Fruit fly (Drosophila melanogaster): Measurements from ENCODE around the gene poe.

poe gene

DNA sequence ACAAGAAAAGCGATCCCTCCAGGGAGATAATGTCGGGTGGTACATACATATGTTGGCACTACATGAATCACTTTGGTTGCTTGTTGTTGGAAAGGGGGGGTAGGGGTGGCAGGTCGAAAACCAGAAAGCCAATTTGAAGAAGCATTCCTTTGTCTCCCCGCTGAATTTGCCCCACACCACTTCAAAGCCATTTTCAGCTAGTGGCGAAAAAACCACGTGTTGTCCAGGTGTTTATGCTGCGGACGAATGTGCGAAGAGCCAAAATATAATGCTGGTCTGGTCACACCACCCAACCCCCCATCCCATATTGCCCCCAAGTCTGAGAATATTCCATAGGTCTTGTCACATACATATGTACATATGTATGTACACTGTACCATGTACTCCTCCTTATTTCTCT lies 20.5 kb upstream of the poe start (continued):
- TF ChIP-seq crol (GFP tag; IDR thresholded peaks at IDR 0.05) (peak; percentile 73), CG12299 (tag; optimal IDR thresholded peaks at IDR 0.05) (no peak), usp (GFP tag; optimal IDR thresholded peaks at IDR 0.05) (no peak), CG12769 (tag; optimal IDR thresholded peaks at IDR 0.05) (peak; percentile 59), Opbp (GFP tag; IDR thresholded peaks at IDR 0.05; ENCODE audit: partially characterized antibody) (no peak), CG6683 (GFP tag; optimal IDR thresholded peaks at IDR 0.05) (no peak), Lpt (GFP tag; optimal IDR thresholded peaks at IDR 0.05) (no peak), CG8944 (GFP tag; optimal IDR thresholded peaks at IDR 0.05) (no peak), sob (GFP tag; IDR thresholded peaks at IDR 0.05) (0 out of 2 replicates have a peak, but pooled peaks have one; percentile 14), esg (GFP tag; conservative IDR thresholded peaks at IDR 0.05) (no peak), corto (GFP tag; optimal IDR thresholded peaks at IDR 0.05) (no peak), CG8924 (tag; optimal IDR thresholded peaks at IDR 0.05) (no peak), wek (GFP tag; optimal IDR thresholded peaks at IDR 0.05) (no peak), rib (GFP tag; IDR thresholded peaks at IDR 0.05) (no peak; the same call in 1 of the 2 replicates), CG13775 (GFP tag; optimal IDR thresholded peaks at IDR 0.05) (no peak), Bgb (GFP tag; IDR thresholded peaks at IDR 0.05; ENCODE audit: partially characterized antibody) (no peak), exex (tag; optimal IDR thresholded peaks at IDR 0.05) (no peak), dpn (GFP tag; optimal IDR thresholded peaks at IDR 0.05) (no peak), CG12744 (GFP tag; optimal IDR thresholded peaks at IDR 0.05) (no peak), wor (GFP tag; IDR thresholded peaks at IDR 0.05) (no peak), eyg (GFP tag; optimal IDR thresholded peaks at IDR 0.05) (no peak), row (GFP tag; IDR thresholded peaks at IDR 0.05) (no peak), CG13894 (tag; optimal IDR thresholded peaks at IDR 0.05) (peak; percentile 4), CG9797 (GFP tag; optimal IDR thresholded peaks at IDR 0.05) (no peak), ewg (GFP tag; optimal IDR thresholded peaks at IDR 0.05) (no peak), BEAF-32 (GFP tag; optimal IDR thresholded peaks at IDR 0.05) (no peak), knrl (GFP tag; IDR thresholded peaks at IDR 0.05; ENCODE audit: partially characterized antibody) (no peak), run (tag; optimal IDR thresholded peaks at IDR 0.05) (no peak), CG10543 (GFP tag; optimal IDR thresholded peaks at IDR 0.05) (peak; percentile 46), cg (GFP tag; optimal IDR thresholded peaks at IDR 0.05) (no peak), cwo (GFP tag; optimal IDR thresholded peaks at IDR 0.05) (peak; percentile 36), luna (GFP tag; optimal IDR thresholded peaks at IDR 0.05) (no peak), Sox100B (GFP tag; optimal IDR thresholded peaks at IDR 0.05) (no peak), lab (GFP tag; optimal IDR thresholded peaks at IDR 0.05) (no peak), twi (tag; optimal IDR thresholded peaks at IDR 0.05) (peak; percentile 75), CG13424 (tag; optimal IDR thresholded peaks at IDR 0.05) (no peak), CG7745 (tag; optimal IDR thresholded peaks at IDR 0.05) (no peak), CG30403 (GFP tag; optimal IDR thresholded peaks at IDR 0.05) (no peak), CG17568 (GFP tag; optimal IDR thresholded peaks at IDR 0.05) (no peak), emc (GFP tag; optimal IDR thresholded peaks at IDR 0.05) (no peak), Mes4 (GFP tag; optimal IDR thresholded peaks at IDR 0.05) (no peak), fd3F (GFP tag; optimal IDR thresholded peaks at IDR 0.05) (no peak), Eip74EF (GFP tag; optimal IDR thresholded peaks at IDR 0.05) (no peak), CG4328 (GFP tag; optimal IDR thresholded peaks at IDR 0.05) (no peak), pzg (GFP tag; optimal IDR thresholded peaks at IDR 0.05) (no peak), lmd (GFP tag; IDR thresholded peaks at IDR 0.05) (no peak), Deaf1 (tag; optimal IDR thresholded peaks at IDR 0.05) (no peak), crc (GFP tag; optimal IDR thresholded peaks at IDR 0.05) (no peak), ci (GFP tag; IDR thresholded peaks at IDR 0.05) (no peak), hkb (optimal IDR thresholded peaks at IDR 0.05) (peak; percentile 16), hkb (GFP tag; IDR thresholded peaks at IDR 0.05) (no peak)
